Fruit fly (Drosophila melanogaster) S2 (cell line): Measurements from ENCODE around the gene Pgd.

Experiments
- CG8478 ChIP-seq: fragments of >200 bp; optimal IDR thresholded peaks from 2 replicates; lab custom pipeline; 2018
- CTCF ChIP-seq, 2 experiments: fragments of >200 bp; optimal IDR thresholded peaks; 2 replicates each; lab custom pipeline; 2018

DNA sequence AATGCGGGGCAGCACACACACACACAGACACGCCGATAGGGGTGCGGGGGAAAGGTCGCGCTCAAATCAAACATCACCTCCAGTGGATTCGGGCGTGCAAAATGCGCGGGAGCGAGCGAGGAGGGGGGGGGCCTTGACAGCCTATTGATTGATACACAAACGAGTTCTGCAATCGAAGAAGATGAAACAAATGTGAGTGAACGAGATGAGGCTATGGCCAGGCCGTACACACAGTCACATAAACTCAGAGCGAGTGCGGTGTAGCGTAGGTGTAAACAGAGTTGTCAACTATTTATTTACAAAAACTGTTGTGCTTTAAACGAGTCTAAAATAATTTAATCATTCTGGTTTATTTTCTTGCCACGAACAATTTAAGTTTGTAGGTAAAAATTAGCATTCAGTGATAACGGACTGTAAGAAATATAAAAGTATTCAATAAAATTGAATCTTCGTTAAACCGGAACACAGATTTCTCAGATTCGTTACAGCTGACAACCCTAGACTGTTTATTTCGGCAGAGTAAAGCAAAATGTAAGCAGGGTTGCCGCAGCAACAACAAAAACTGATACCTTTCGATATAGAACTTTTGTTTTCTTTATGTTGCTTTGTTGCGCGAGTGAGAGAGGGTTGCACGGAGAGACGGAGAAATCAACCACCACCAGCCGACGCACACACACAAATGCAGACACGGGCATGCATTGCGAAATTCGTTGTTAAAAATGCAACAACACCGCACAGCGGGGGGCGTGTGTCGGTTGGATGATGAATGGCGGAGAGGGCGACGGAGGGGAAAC lies 9.8 kb upstream of the Pgd start:
- TF ChIP-seq CTCF (optimal IDR thresholded peaks at IDR 0.05; lab: Kevin White, UChicago), result no peak
- no peak for TF ChIP-seq CG8478
